Fruit fly (Drosophila melanogaster) whole organism, prepupa: ENCODE data around the gene CG14186.

Experiments used
- Blimp-1 ChIP-seq: fragments of 200-800 bp; sonication (Bioruptor generic); optimal IDR thresholded peaks from 3 replicates; lab custom pipeline; 2017; ENCODE audit warnings: missing biosample characterization, missing genetic modification characterization, mild to moderate bottlenecking, moderate library complexity, missing genetic modification reagents
- CG11294 ChIP-seq: fragments of 200-800 bp; sonication (Bioruptor generic); IDR thresholded peaks from 2 replicates; pipeline ENCODE4 v1.3.6; 2022; ENCODE audit warnings: missing biosample characterization, missing genetic modification characterization
- CG11902 ChIP-seq: fragments of 200-800 bp; sonication (Bioruptor generic); optimal IDR thresholded peaks from 3 replicates; lab custom pipeline; 2016; ENCODE audit warnings: missing biosample characterization, missing genetic modification characterization
- CG15336 ChIP-seq: fragments of 200-800 bp; sonication (Bioruptor generic); IDR thresholded peaks from 2 replicates; pipeline ENCODE4 v1.3.6; 2022; ENCODE audit warnings: missing biosample characterization, missing genetic modification characterization
- CG1621 ChIP-seq: fragments of 200-800 bp; sonication (Bioruptor generic); optimal IDR thresholded peaks from 3 replicates; lab custom pipeline; 2018; ENCODE audit warnings: missing biosample characterization, mild to moderate bottlenecking, missing genetic modification characterization
- CG31627 ChIP-seq: fragments of 200-800 bp; sonication (Bioruptor generic); optimal IDR thresholded peaks from 3 replicates; lab custom pipeline; 2016; ENCODE audit warnings: missing biosample characterization, missing genetic modification characterization
- CG34406 ChIP-seq: fragments of 200-800 bp; sonication (Bioruptor generic); optimal IDR thresholded peaks from 3 replicates; lab custom pipeline; 2016; ENCODE audit warnings: missing biosample characterization, missing genetic modification characterization
- CG4318 ChIP-seq: fragments of 200-800 bp; sonication (Bioruptor generic); optimal IDR thresholded peaks from 3 replicates; lab custom pipeline; 2017; ENCODE audit warnings: missing biosample characterization, mild to moderate bottlenecking, missing genetic modification characterization
- CG6163 ChIP-seq: fragments of 200-800 bp; sonication (Bioruptor generic); IDR thresholded peaks from 3 replicates; pipeline ENCODE4 v1.3.6; 2022; ENCODE audit warnings: missing biosample characterization, missing genetic modification characterization
- CG6276 ChIP-seq: fragments of 200-800 bp; sonication (Bioruptor generic); optimal IDR thresholded peaks from 2 replicates; lab custom pipeline; 2017; ENCODE audit warnings: missing biosample characterization, mild to moderate bottlenecking, missing genetic modification characterization
- CG6792 ChIP-seq: fragments of 200-800 bp; sonication (Bioruptor generic); optimal IDR thresholded peaks from 3 replicates; lab custom pipeline; 2016; ENCODE audit warnings: missing biosample characterization, missing genetic modification characterization
- CG6808 ChIP-seq: fragments of 200-800 bp; sonication (Bioruptor generic); optimal IDR thresholded peaks from 3 replicates; lab custom pipeline; 2017; ENCODE audit warnings: missing biosample characterization, missing genetic modification characterization, mild to moderate bottlenecking, moderate library complexity, missing genetic modification reagents
- CG6854 ChIP-seq: fragments of 200-800 bp; sonication (Bioruptor generic); optimal IDR thresholded peaks from 2 replicates; lab custom pipeline; 2017; ENCODE audit warnings: missing biosample characterization, mild to moderate bottlenecking, missing genetic modification characterization
- CG8119 ChIP-seq: fragments of 200-800 bp; sonication (Bioruptor generic); IDR thresholded peaks from 3 replicates; pipeline ENCODE4 v1.3.6; 2022; ENCODE audit warnings: missing biosample characterization, missing genetic modification characterization
- CG8319 ChIP-seq: fragments of 200-800 bp; sonication (Bioruptor generic); optimal IDR thresholded peaks from 3 replicates; lab custom pipeline; 2016; ENCODE audit warnings: missing biosample characterization, missing genetic modification characterization
- CG8632 ChIP-seq: fragments of 200-800 bp; sonication (Bioruptor generic); optimal IDR thresholded peaks from 3 replicates; lab custom pipeline; 2016; ENCODE audit warnings: missing biosample characterization, missing genetic modification characterization
- CG9139 ChIP-seq: fragments of 200-800 bp; sonication (Bioruptor generic); optimal IDR thresholded peaks from 3 replicates; lab custom pipeline; 2017; ENCODE audit warnings: missing biosample characterization, mild to moderate bottlenecking, missing genetic modification characterization
- Eip75B ChIP-seq: fragments of 200-800 bp; sonication (Bioruptor generic); optimal IDR thresholded peaks from 3 replicates; lab custom pipeline; 2016; ENCODE audit warnings: missing biosample characterization, missing genetic modification characterization
- Eip78C ChIP-seq: fragments of 200-800 bp; sonication (Bioruptor generic); peaks from one replicate; lab custom pipeline; 2016; ENCODE audit warnings: missing biosample characterization, missing genetic modification characterization
- Ets96B ChIP-seq: fragments of 200-800 bp; optimal IDR thresholded peaks from 2 replicates; lab custom pipeline; 2019; ENCODE audit warnings: missing biosample characterization, mild to moderate bottlenecking, missing genetic modification characterization, moderate library complexity
- OdsH ChIP-seq: fragments of 200-800 bp; sonication (Bioruptor generic); optimal IDR thresholded peaks from 3 replicates; lab custom pipeline; 2016; ENCODE audit warnings: missing biosample characterization, missing genetic modification characterization
- Smox ChIP-seq: fragments of 200-800 bp; sonication (Bioruptor generic); optimal IDR thresholded peaks from 3 replicates; lab custom pipeline; 2016; ENCODE audit warnings: missing biosample characterization, missing genetic modification characterization
- Sox15 ChIP-seq: fragments of 200-800 bp; sonication (Bioruptor generic); optimal IDR thresholded peaks from 3 replicates; lab custom pipeline; 2016; ENCODE audit warnings: missing biosample characterization, missing genetic modification characterization
- achi ChIP-seq: fragments of 200-800 bp; sonication (Bioruptor generic); optimal IDR thresholded peaks from 3 replicates; lab custom pipeline; 2016; ENCODE audit warnings: missing biosample characterization, missing genetic modification characterization
- dac ChIP-seq: fragments of 200-800 bp; sonication (Bioruptor generic); optimal IDR thresholded peaks from 2 replicates; lab custom pipeline; 2017; ENCODE audit warnings: missing biosample characterization, mild to moderate bottlenecking, missing genetic modification characterization
- eg ChIP-seq: fragments of 200-800 bp; sonication (Bioruptor generic); IDR thresholded peaks from 3 replicates; pipeline ENCODE4 v1.3.6; 2022; ENCODE audit warnings: missing biosample characterization, missing genetic modification characterization
- esn ChIP-seq: fragments of 200-800 bp; sonication (Bioruptor generic); optimal IDR thresholded peaks from 2 replicates; lab custom pipeline; 2016; ENCODE audit warnings: missing biosample characterization, mild to moderate bottlenecking, missing genetic modification characterization, moderate library complexity
- fd85E ChIP-seq: fragments of 200-800 bp; sonication (Bioruptor generic); optimal IDR thresholded peaks from 3 replicates; lab custom pipeline; 2016; ENCODE audit warnings: missing biosample characterization, missing genetic modification characterization
- fkh ChIP-seq: fragments of 200-800 bp; sonication (Bioruptor generic); optimal IDR thresholded peaks from 3 replicates; lab custom pipeline; 2017; ENCODE audit warnings: missing biosample characterization, mild to moderate bottlenecking, missing genetic modification characterization, moderate library complexity
- pdm3 ChIP-seq: fragments of 200-800 bp; sonication (Bioruptor generic); optimal IDR thresholded peaks from 3 replicates; lab custom pipeline; 2016; ENCODE audit warnings: missing biosample characterization, missing genetic modification characterization
- spab ChIP-seq: fragments of 200-800 bp; sonication (Bioruptor generic); optimal IDR thresholded peaks from 2 replicates; lab custom pipeline; 2017; ENCODE audit warnings: missing biosample characterization, mild to moderate bottlenecking, missing genetic modification characterization, missing genetic modification reagents
- ss ChIP-seq, 2 experiments: fragments of 200-800 bp; sonication (Bioruptor generic); optimal IDR thresholded peaks; 2 replicates in 1 of 2; 3 replicates in 1 of 2; lab custom pipeline; 2017 to 2018; ENCODE audit warnings: mild to moderate bottlenecking in 2 of 2, missing biosample characterization in 2 of 2, missing genetic modification characterization in 2 of 2, moderate library complexity in 1 of 2
- svp ChIP-seq: fragments of 200-800 bp; sonication (Bioruptor generic); peaks from one replicate; lab custom pipeline; 2016; ENCODE audit warnings: missing biosample characterization, missing genetic modification characterization
- topi ChIP-seq: fragments of 200-800 bp; sonication (Bioruptor generic); optimal IDR thresholded peaks from 3 replicates; lab custom pipeline; 2016; ENCODE audit warnings: missing biosample characterization, missing genetic modification characterization

The CG14186 gene

DNA sequence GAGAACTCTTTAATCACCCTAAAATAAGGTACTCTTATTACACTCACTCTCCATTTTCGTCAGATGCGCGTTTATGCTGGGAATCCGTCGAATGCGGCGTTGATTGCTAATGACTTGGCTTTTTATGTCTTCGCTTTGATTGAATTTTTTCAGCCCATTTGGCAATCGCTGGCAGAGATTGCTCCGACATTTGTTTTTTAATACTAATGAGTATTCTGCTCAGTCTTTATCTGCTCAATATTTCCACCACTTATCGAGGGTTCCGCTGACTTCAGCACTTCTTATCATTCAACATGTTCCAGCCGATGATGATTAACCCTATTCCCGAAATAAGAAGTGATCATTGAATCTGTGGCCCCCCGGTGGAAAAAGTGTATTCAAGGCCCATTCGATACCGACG, 28.0 kb upstream of the CG14186 start, which contains the start of gene obst-J:
Gene obst-J (minus strand): TSS at position 101 of the 400 bp plus-strand sequence.
- no peak for TF ChIP-seq CG6808 (GFP tag; lab: Kevin White, UChicago)
- TF ChIP-seq Ets96B (tag; lab: Kevin White, UChicago) = no peak
- no peak for TF ChIP-seq ss (GFP tag; optimal IDR thresholded peaks at IDR 0.05; lab: Kevin White, UChicago)
- TF ChIP-seq fd85E (GFP tag; lab: Kevin White, UChicago) = no peak
- TF ChIP-seq CG6854 (GFP tag; lab: Kevin White, UChicago) = no peak
- no peak for TF ChIP-seq CG31627
- TF ChIP-seq CG15336 = no peak
- no peak for TF ChIP-seq CG4318 (GFP tag; lab: Kevin White, UChicago)
- TF ChIP-seq CG6163 (GFP tag; lab: Robert Waterston, UW) = no peak
- no peak for TF ChIP-seq Eip75B (GFP tag; lab: Kevin White, UChicago)
- no peak for TF ChIP-seq CG8119
- no peak for TF ChIP-seq OdsH (GFP tag; lab: Kevin White, UChicago)
- TF ChIP-seq Eip78C = no peak

DNA sequence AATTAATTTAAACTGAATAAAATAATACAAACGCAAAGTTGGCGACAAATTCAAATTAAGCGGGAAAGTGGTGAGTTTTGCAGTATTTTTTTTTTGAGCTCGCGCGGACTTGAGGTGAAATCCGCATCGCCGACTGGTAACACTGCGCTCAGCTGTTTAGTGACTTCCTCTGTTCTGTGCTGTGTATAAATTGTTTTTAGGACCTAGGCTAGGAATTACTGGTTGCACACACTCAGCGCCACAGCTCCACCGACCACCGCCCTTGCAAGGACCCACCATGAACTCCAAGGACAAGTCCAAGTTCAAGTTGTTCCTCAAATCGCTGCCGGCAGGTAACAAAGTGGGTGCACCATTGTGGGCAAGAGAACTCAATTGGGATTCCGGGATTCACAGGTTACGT, 25.4 kb upstream of the CG14186 start, which contains the start of gene gig:
Gene gig (plus strand): TSS at position 150 of the 400 bp plus-strand sequence.
- TF ChIP-seq CG11902 (GFP tag; lab: Kevin White, UChicago) (no peak), topi (GFP tag; lab: Kevin White, UChicago) (no peak), CG31627 (no peak), achi (no peak), CG11294 (no peak), CG8319 (GFP tag; lab: Kevin White, UChicago) (no peak), CG34406 (GFP tag; lab: Kevin White, UChicago) (no peak), Sox15 (no peak), CG6276 (GFP tag; lab: Kevin White, UChicago) (no peak), CG6854 (GFP tag; lab: Kevin White, UChicago) (no peak)

DNA sequence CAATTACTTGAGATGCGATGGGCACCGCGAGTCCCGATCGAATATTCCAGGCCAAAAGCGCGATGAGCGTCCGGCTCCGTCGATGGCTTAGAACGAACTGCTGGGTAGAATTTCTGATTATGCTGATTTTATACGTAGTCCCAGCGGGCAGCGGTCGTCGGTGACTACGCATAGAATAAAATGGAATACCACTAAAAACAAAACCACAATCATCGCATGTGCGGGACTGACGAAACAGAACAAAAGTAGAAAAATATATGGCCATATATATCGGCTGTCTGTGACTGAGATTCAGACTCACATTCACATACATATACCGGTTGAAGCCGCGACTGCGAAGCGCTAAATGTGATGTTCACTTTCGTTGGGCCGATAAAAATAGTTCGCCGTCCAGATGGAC, 23.7 kb upstream of the CG14186 start, which contains the start of gene CG7365:
Gene CG7365 (minus strand): TSS at position 101 of the 400 bp plus-strand sequence.
- TF ChIP-seq CG15336 (no peak), fkh (GFP tag; lab: Kevin White, UChicago) (no peak), svp (GFP tag; lab: Kevin White, UChicago) (no peak), dac (GFP tag; lab: Kevin White, UChicago) (no peak), Eip75B (GFP tag; lab: Kevin White, UChicago) (no peak)

DNA sequence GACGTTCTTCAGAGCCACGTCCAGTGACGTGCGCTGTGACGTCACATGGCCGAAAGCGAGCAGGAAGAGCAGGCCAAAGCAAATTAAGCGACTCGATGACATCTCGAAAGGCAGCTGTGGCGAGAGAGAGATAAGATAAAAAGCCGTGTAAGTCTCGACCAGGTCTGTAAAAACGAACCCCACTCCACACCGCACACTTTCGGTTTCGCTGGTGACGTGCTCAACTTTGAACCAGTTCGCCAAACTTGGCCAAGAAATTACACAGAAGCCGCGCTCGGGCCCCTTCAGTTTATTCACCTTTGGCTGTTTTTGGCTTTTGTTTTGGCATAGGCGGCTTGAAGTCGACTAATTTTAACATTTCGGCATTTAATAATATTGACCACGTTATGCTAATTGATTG, 22.5 kb upstream of the CG14186 start:
- TF ChIP-seq CG6792 (no peak), svp (GFP tag; lab: Kevin White, UChicago) (no peak), esn (GFP tag; lab: Kevin White, UChicago) (no peak), Blimp-1 (GFP tag; lab: Kevin White, UChicago) (peak; percentile 95), CG6163 (GFP tag; lab: Robert Waterston, UW) (0 out of 3 replicates have a peak, but pooled peaks have one; percentile 24)

DNA sequence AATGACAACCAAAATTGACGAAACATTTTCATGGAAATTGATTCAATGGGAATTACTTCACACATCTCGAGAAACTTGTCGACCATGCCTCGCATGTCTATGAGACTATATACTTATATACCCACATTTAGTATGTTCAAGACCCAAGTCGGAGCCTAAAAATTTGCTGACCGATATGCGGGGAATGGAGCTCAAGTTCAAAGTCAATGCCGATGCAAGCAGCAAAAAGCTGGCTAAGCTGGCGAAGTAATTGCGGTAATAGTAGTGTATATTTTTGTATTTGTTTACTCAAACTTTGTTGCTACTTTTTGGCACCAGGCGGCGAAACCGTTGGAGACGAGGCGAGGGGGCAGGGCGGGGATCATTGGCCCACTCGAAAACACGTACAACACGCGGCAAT, 19.4 kb upstream of the CG14186 start:
- TF ChIP-seq fkh (GFP tag; lab: Kevin White, UChicago) (peak; percentile 1), Smox (no peak)

DNA sequence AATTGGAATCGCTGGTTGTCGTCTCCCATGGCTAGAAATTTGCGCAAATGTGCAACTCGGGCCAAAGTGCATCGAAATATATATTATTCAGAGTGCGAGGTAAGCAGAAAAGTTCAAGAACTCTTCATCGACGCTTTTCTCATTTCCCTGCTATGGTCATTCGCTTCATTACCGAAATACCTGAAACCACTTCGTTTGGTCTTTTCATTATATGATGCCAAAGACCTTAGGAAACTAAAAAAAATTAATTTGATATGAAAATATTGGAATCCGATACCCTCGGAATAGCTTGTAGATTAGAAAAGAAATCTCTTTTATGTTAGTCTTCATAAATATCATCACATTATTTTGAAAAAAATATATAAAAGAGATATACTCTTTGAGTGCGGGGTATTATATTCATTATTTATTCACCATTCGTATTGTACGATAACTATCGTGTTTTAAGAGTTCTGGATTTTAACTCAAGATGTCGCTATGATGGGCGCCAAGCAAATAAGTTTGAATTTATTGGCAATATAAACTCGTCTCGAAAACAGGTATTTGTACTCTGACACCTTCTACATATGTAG, 9.3 kb upstream of the CG14186 start, which contains the start of gene CG14187:
Gene CG14187 (minus strand): TSS at position 51 of the 572 bp plus-strand sequence.
- no peak for TF ChIP-seq CG9139 (GFP tag; lab: Kevin White, UChicago)
- no peak for TF ChIP-seq CG1621 (tag; lab: Kevin White, UChicago)
- TF ChIP-seq ss (GFP tag; optimal IDR thresholded peaks at IDR 0.05; lab: Kevin White, UChicago) = no peak
- TF ChIP-seq Eip78C = peak; percentile 84
- no peak for TF ChIP-seq CG8632 (GFP tag; lab: Kevin White, UChicago)
- no peak for TF ChIP-seq topi (GFP tag; lab: Kevin White, UChicago)
- TF ChIP-seq pdm3 (GFP tag; lab: Kevin White, UChicago) = no peak
- peak; percentile 45; the same call in 1 of the 3 replicates for TF ChIP-seq eg (GFP tag; lab: Robert Waterston, UW)
- no peak for TF ChIP-seq CG34406 (GFP tag; lab: Kevin White, UChicago)
- TF ChIP-seq spab (GFP tag; lab: Kevin White, UChicago) = no peak
- TF ChIP-seq, all 60 proteins: peak for 2
